Fruit fly (Drosophila melanogaster) whole organism, embryonic: Measurements from ENCODE around the gene CG17029.

ENCODE experiments used
- Ada2b ChIP-seq: fragments of 200-800 bp; sonication (Bioruptor generic); IDR thresholded peaks from 2 replicates; pipeline ENCODE4 v1.3.6; 2022; ENCODE audit warnings: missing biosample characterization, missing genetic modification characterization
- CG10431 ChIP-seq: fragments of 200-800 bp; sonication (Bioruptor generic); optimal IDR thresholded peaks from 3 replicates; lab custom pipeline; 2018; ENCODE audit warnings: missing biosample characterization, mild to moderate bottlenecking, missing genetic modification characterization
- CG11723 ChIP-seq: fragments of 200-800 bp; sonication (Bioruptor generic); optimal IDR thresholded peaks from 2 replicates; lab custom pipeline; 2017; ENCODE audit warnings: missing biosample characterization, mild to moderate bottlenecking, missing genetic modification characterization
- CG12299 ChIP-seq: fragments of 200-800 bp; sonication (Bioruptor generic); optimal IDR thresholded peaks from 2 replicates; lab custom pipeline; 2018; ENCODE audit warnings: missing biosample characterization, mild to moderate bottlenecking, missing genetic modification characterization
- CG1233 ChIP-seq: fragments of 200-800 bp; sonication (Bioruptor generic); optimal IDR thresholded peaks from 4 replicates; lab custom pipeline; 2018; ENCODE audit warnings: missing biosample characterization, mild to moderate bottlenecking, missing genetic modification characterization
- CG12391 ChIP-seq: fragments of 200-800 bp; sonication (Bioruptor generic); optimal IDR thresholded peaks from 3 replicates; lab custom pipeline; 2018; ENCODE audit warnings: missing biosample characterization, mild to moderate bottlenecking, missing genetic modification characterization, moderate library complexity
- CG15514 ChIP-seq: fragments of 200-800 bp; sonication (Bioruptor generic); optimal IDR thresholded peaks from 3 replicates; lab custom pipeline; 2017; ENCODE audit warnings: missing biosample characterization, missing genetic modification characterization, mild to moderate bottlenecking, moderate library complexity, missing genetic modification reagents
- CG17568 ChIP-seq: fragments of 200-800 bp; sonication (Bioruptor generic); optimal IDR thresholded peaks from 2 replicates; lab custom pipeline; 2018; ENCODE audit warnings: missing biosample characterization, mild to moderate bottlenecking, missing genetic modification characterization, moderate library complexity
- CG18262 ChIP-seq: fragments of 200-800 bp; optimal IDR thresholded peaks from 3 replicates; lab custom pipeline; 2019; ENCODE audit warnings: missing biosample characterization, mild to moderate bottlenecking, missing genetic modification characterization, moderate library complexity
- CG18764 ChIP-seq: fragments of 200-800 bp; sonication (Bioruptor generic); optimal IDR thresholded peaks from 3 replicates; lab custom pipeline; 2016; ENCODE audit warnings: missing biosample characterization, missing genetic modification characterization
- CG2116 ChIP-seq: fragments of 200-800 bp; sonication (Bioruptor generic); optimal IDR thresholded peaks from 3 replicates; lab custom pipeline; 2018; ENCODE audit warnings: missing biosample characterization, mild to moderate bottlenecking, missing genetic modification characterization
- CG2712 ChIP-seq: fragments of 200-800 bp; optimal IDR thresholded peaks from 3 replicates; lab custom pipeline; 2019; ENCODE audit warnings: missing biosample characterization, mild to moderate bottlenecking, missing genetic modification characterization, moderate library complexity
- CG30431 ChIP-seq: fragments of 200-800 bp; sonication (Bioruptor generic); optimal IDR thresholded peaks from 2 replicates; lab custom pipeline; 2017; ENCODE audit warnings: missing biosample characterization, missing genetic modification characterization
- CG4282 ChIP-seq: fragments of 200-800 bp; sonication (Bioruptor generic); optimal IDR thresholded peaks from 2 replicates; lab custom pipeline; 2016; ENCODE audit warnings: missing biosample characterization, missing genetic modification characterization
- CG5180 ChIP-seq: fragments of 200-800 bp; sonication (Bioruptor generic); optimal IDR thresholded peaks from 3 replicates; lab custom pipeline; 2017; ENCODE audit warnings: missing biosample characterization, missing genetic modification characterization, mild to moderate bottlenecking, moderate library complexity, missing genetic modification reagents
- CG5245 ChIP-seq: fragments of 200-800 bp; sonication (Bioruptor generic); optimal IDR thresholded peaks from 3 replicates; lab custom pipeline; 2016; ENCODE audit warnings: missing biosample characterization, missing genetic modification characterization
- CG6175 ChIP-seq: fragments of 200-800 bp; sonication (Bioruptor generic); IDR thresholded peaks from 3 replicates; pipeline ENCODE4 v1.3.6; 2022; ENCODE audit warnings: missing biosample characterization, missing genetic modification characterization
- CG7556 ChIP-seq: fragments of 200-800 bp; sonication (Bioruptor generic); optimal IDR thresholded peaks from 2 replicates; lab custom pipeline; 2017; ENCODE audit warnings: missing biosample characterization, mild to moderate bottlenecking, missing genetic modification characterization
- CG8924 ChIP-seq: fragments of 200-800 bp; optimal IDR thresholded peaks from 3 replicates; lab custom pipeline; 2019; ENCODE audit warnings: missing biosample characterization, mild to moderate bottlenecking, missing genetic modification characterization, moderate library complexity
- CG8944 ChIP-seq: fragments of 200-800 bp; sonication (Bioruptor generic); optimal IDR thresholded peaks from 3 replicates; lab custom pipeline; 2016; ENCODE audit warnings: missing biosample characterization, missing genetic modification characterization
- CHES-1-like ChIP-seq: fragments of 200-800 bp; sonication (Bioruptor generic); optimal IDR thresholded peaks from 2 replicates; lab custom pipeline; 2016; ENCODE audit warnings: missing biosample characterization, missing genetic modification characterization
- Camta ChIP-seq: fragments of 200-800 bp; sonication (Bioruptor generic); optimal IDR thresholded peaks from 2 replicates; lab custom pipeline; 2016; ENCODE audit warnings: missing biosample characterization, missing genetic modification characterization
- Dbx ChIP-seq: fragments of 200-800 bp; sonication (Bioruptor generic); IDR thresholded peaks from 3 replicates; pipeline ENCODE4 v1.3.6; 2022; ENCODE audit warnings: missing biosample characterization, missing genetic modification characterization
- Oaz ChIP-seq: fragments of 200-800 bp; sonication (Bioruptor generic); IDR thresholded peaks from 2 replicates; pipeline ENCODE4 v1.3.6; 2022; ENCODE audit warnings: missing biosample characterization, missing genetic modification characterization
- Opbp ChIP-seq: fragments of 200-800 bp; sonication (Bioruptor generic); IDR thresholded peaks from 3 replicates; pipeline ENCODE4 v1.3.6; 2022; ENCODE audit warnings: missing biosample characterization, missing genetic modification characterization; ENCODE audit not compliant: partially characterized antibody
- TFAM ChIP-seq: fragments of 200-800 bp; sonication (Bioruptor generic); optimal IDR thresholded peaks from 2 replicates; lab custom pipeline; 2017; ENCODE audit warnings: missing biosample characterization, missing genetic modification characterization, inconsistent platforms
- Xbp1 ChIP-seq: fragments of 200-800 bp; sonication (Bioruptor generic); optimal IDR thresholded peaks from 3 replicates; lab custom pipeline; 2016; ENCODE audit warnings: missing biosample characterization, mild to moderate bottlenecking, missing genetic modification characterization
- bowl ChIP-seq: fragments of 200-800 bp; sonication (Bioruptor generic); IDR thresholded peaks from 2 replicates; pipeline ENCODE4 v1.3.6; 2022; ENCODE audit warnings: missing biosample characterization, missing genetic modification characterization
- bsh ChIP-seq, 2 experiments: fragments of 200-800 bp; sonication (Bioruptor generic); optimal IDR thresholded peaks; 2 replicates each; lab custom pipeline; 2017 to 2018; ENCODE audit warnings: mild to moderate bottlenecking in 2 of 2, missing biosample characterization in 2 of 2, missing genetic modification characterization in 2 of 2, moderate library complexity in 1 of 2
- cas ChIP-seq: fragments of 200-800 bp; sonication (Bioruptor generic); IDR thresholded peaks from 2 replicates; pipeline ENCODE4 v1.3.6; 2022; ENCODE audit warnings: missing biosample characterization, missing genetic modification characterization
- cato ChIP-seq: fragments of 200-800 bp; sonication (Bioruptor generic); optimal IDR thresholded peaks from 2 replicates; lab custom pipeline; 2016; ENCODE audit warnings: missing biosample characterization, missing genetic modification characterization, borderline replicate concordance
- crol ChIP-seq: fragments of 200-800 bp; sonication (Bioruptor generic); IDR thresholded peaks from 2 replicates; pipeline ENCODE4 v1.3.6; 2022; ENCODE audit warnings: missing biosample characterization, missing genetic modification characterization
- da ChIP-seq: fragments of 200-800 bp; sonication (Bioruptor generic); optimal IDR thresholded peaks from 2 replicates; lab custom pipeline; 2016; ENCODE audit warnings: missing biosample characterization, missing genetic modification characterization
- dati ChIP-seq: fragments of 200-800 bp; sonication (Bioruptor generic); IDR thresholded peaks from 2 replicates; pipeline ENCODE4 v1.3.6; 2022; ENCODE audit warnings: missing biosample characterization, missing genetic modification characterization
- dmrt11E ChIP-seq: fragments of 200-800 bp; sonication (Bioruptor generic); optimal IDR thresholded peaks from 3 replicates; lab custom pipeline; 2018; ENCODE audit warnings: missing biosample characterization, mild to moderate bottlenecking, missing genetic modification characterization, moderate library complexity
- gem ChIP-seq: fragments of 200-800 bp; sonication (Bioruptor generic); optimal IDR thresholded peaks from 2 replicates; lab custom pipeline; 2019; ENCODE audit warnings: missing biosample characterization, mild to moderate bottlenecking, missing genetic modification characterization, moderate library complexity
- gfzf ChIP-seq: fragments of 200-800 bp; sonication (Bioruptor generic); optimal IDR thresholded peaks from 2 replicates; lab custom pipeline; 2016; ENCODE audit warnings: missing biosample characterization, mild to moderate bottlenecking, missing genetic modification characterization, moderate library complexity
- gro ChIP-seq: fragments of 200-800 bp; sonication (Bioruptor generic); optimal IDR thresholded peaks from 2 replicates; lab custom pipeline; 2016; ENCODE audit warnings: missing biosample characterization, missing genetic modification characterization
- ind ChIP-seq: fragments of 200-800 bp; sonication (Bioruptor generic); optimal IDR thresholded peaks from 3 replicates; lab custom pipeline; 2016; ENCODE audit warnings: missing biosample characterization, missing genetic modification characterization
- kni ChIP-seq: fragments of 200-800 bp; sonication (Bioruptor generic); optimal IDR thresholded peaks from 3 replicates; lab custom pipeline; 2017; ENCODE audit warnings: mild to moderate bottlenecking, missing biosample characterization, missing genetic modification reagents, missing genetic modification characterization
- onecut ChIP-seq: fragments of 200-800 bp; sonication (Bioruptor generic); IDR thresholded peaks from 2 replicates; pipeline ENCODE4 v1.3.6; 2022; ENCODE audit warnings: missing biosample characterization, missing genetic modification characterization
- otp ChIP-seq: fragments of 200-800 bp; sonication (Bioruptor generic); IDR thresholded peaks from 3 replicates; pipeline ENCODE4, ENCODE4 v1.3.6; 2022; ENCODE audit warnings: missing biosample characterization, missing genetic modification characterization
- p53 ChIP-seq: fragments of 200-800 bp; sonication (Bioruptor generic); optimal IDR thresholded peaks from 2 replicates; lab custom pipeline; 2016; ENCODE audit warnings: missing biosample characterization, missing genetic modification characterization
- pros ChIP-seq: fragments of 200-800 bp; sonication (Bioruptor generic); optimal IDR thresholded peaks from 3 replicates; lab custom pipeline; 2019; ENCODE audit warnings: missing biosample characterization, mild to moderate bottlenecking, missing genetic modification characterization, moderate library complexity
- rib ChIP-seq: fragments of 200-800 bp; sonication (Bioruptor generic); IDR thresholded peaks from 2 replicates; pipeline ENCODE4 v1.3.6; 2022; ENCODE audit warnings: missing biosample characterization, missing genetic modification characterization
- seq ChIP-seq: fragments of 200-800 bp; sonication (Bioruptor generic); IDR thresholded peaks from 2 replicates; pipeline ENCODE4 v1.3.6; 2022; ENCODE audit warnings: missing biosample characterization, missing genetic modification characterization
- sna ChIP-seq: fragments of 200-800 bp; sonication (Bioruptor generic); IDR thresholded peaks from 2 replicates; pipeline ENCODE4 v1.3.6; 2022; ENCODE audit warnings: missing biosample characterization, missing genetic modification characterization; ENCODE audit not compliant: partially characterized antibody
- sqz ChIP-seq: fragments of 200-800 bp; sonication (Bioruptor generic); optimal IDR thresholded peaks from 3 replicates; lab custom pipeline; 2018; ENCODE audit warnings: missing biosample characterization, mild to moderate bottlenecking, missing genetic modification characterization
- trem ChIP-seq: fragments of 200-800 bp; optimal IDR thresholded peaks from 3 replicates; lab custom pipeline; 2019; ENCODE audit warnings: missing biosample characterization, mild to moderate bottlenecking, missing genetic modification characterization, moderate library complexity

CG17029 gene

dm6 chr3L:16026065-16026789, 49.6 kb downstream of the CG17029 start (continued):
- no peak for TF ChIP-seq CG5245 (GFP tag; lab: Kevin White, UChicago)
- no peak for TF ChIP-seq gfzf (GFP tag; lab: Kevin White, UChicago)
- peak; percentile 80 for TF ChIP-seq sqz (GFP tag; lab: Kevin White, UChicago)
- TF ChIP-seq Camta = peak; percentile 55
- no peak for TF ChIP-seq Oaz (GFP tag; lab: Robert Waterston, UW)
- no peak for TF ChIP-seq dati (GFP tag; lab: Robert Waterston, UW)
- peak; percentile 40 for TF ChIP-seq CG18262 (tag; lab: Kevin White, UChicago)
- peak; percentile 18 for TF ChIP-seq da
- peak; percentile 72 for TF ChIP-seq dmrt11E (tag; lab: Kevin White, UChicago)
- peak; percentile 27 for TF ChIP-seq p53 (GFP tag; lab: Kevin White, UChicago)
- no peak for TF ChIP-seq Xbp1 (GFP tag; lab: Kevin White, UChicago)
- no peak for TF ChIP-seq CG30431 (GFP tag; lab: Kevin White, UChicago)
- TF ChIP-seq gro (GFP tag; lab: Kevin White, UChicago) = peak; percentile 47
- TF ChIP-seq onecut (GFP tag; lab: Robert Waterston, UW) = peak; percentile 68
- TF ChIP-seq seq (GFP tag; lab: Robert Waterston, UW) = peak; percentile 48; the same call in 1 of the 2 replicates
- TF ChIP-seq rib = peak; percentile 67
- TF ChIP-seq bsh (GFP tag; optimal IDR thresholded peaks at IDR 0.05; lab: Kevin White, UChicago) = peak in 1 of 2 experiments; percentile 77
- peak; percentile 26 for TF ChIP-seq CG12391 (tag; lab: Kevin White, UChicago)
- peak; percentile 68 for TF ChIP-seq CG1233
- TF ChIP-seq Opbp (GFP tag; lab: Robert Waterston, UW) = 0 out of 3 replicates have a peak, but pooled peaks have one; percentile 30
- TF ChIP-seq CG17568 (GFP tag; lab: Kevin White, UChicago) = peak; percentile 77
- peak; percentile 80 for TF ChIP-seq CHES-1-like (GFP tag; lab: Kevin White, UChicago)
- peak; percentile 58 for TF ChIP-seq CG18764 (GFP tag; lab: Kevin White, UChicago)
- peak; percentile 45; the same call in 1 of the 2 replicates for TF ChIP-seq crol (GFP tag; lab: Robert Waterston, UW)
- peak; percentile 48 for TF ChIP-seq CG8944
- TF ChIP-seq bowl (GFP tag; lab: Robert Waterston, UW) = peak; percentile 79
- no peak for TF ChIP-seq sna (GFP tag; lab: Robert Waterston, UW)
- TF ChIP-seq ind (GFP tag; lab: Kevin White, UChicago) = peak; percentile 6
- TF ChIP-seq trem = peak; percentile 8
- peak; percentile 55 for TF ChIP-seq CG15514 (GFP tag; lab: Kevin White, UChicago)
- peak; percentile 83 for TF ChIP-seq CG10431
- TF ChIP-seq TFAM (GFP tag; lab: Kevin White, UChicago) = no peak
- peak; percentile 80; the same call in 1 of the 3 replicates for TF ChIP-seq otp (GFP tag; lab: Robert Waterston, UW)
- TF ChIP-seq CG7556 = peak; percentile 36
- TF ChIP-seq CG12299 (tag; lab: Kevin White, UChicago) = peak; percentile 63
- peak; percentile 53 for TF ChIP-seq CG5180 (GFP tag; lab: Kevin White, UChicago)
- TF ChIP-seq CG8924 (tag; lab: Kevin White, UChicago) = peak; percentile 54
- TF ChIP-seq CG2116 (GFP tag; lab: Kevin White, UChicago) = peak; percentile 36
- peak; percentile 94 for TF ChIP-seq kni (GFP tag; lab: Kevin White, UChicago)
- TF ChIP-seq Dbx (GFP tag; lab: Robert Waterston, UW) = peak; percentile 54; the same call in 1 of the 3 replicates
- TF ChIP-seq cas = no peak
- peak; percentile 39 for TF ChIP-seq CG4282 (GFP tag; lab: Kevin White, UChicago)
- peak; percentile 56 for TF ChIP-seq pros
- peak; percentile 78 for TF ChIP-seq CG11723
- peak; percentile 45 for TF ChIP-seq cato (GFP tag; lab: Kevin White, UChicago)
- TF ChIP-seq gem (tag; lab: Kevin White, UChicago) = peak; percentile 60
- peak; percentile 89 for TF ChIP-seq CG6175 (GFP tag; lab: Robert Waterston, UW)
- TF ChIP-seq CG2712 (tag; lab: Kevin White, UChicago) = peak; percentile 53
- TF ChIP-seq Ada2b = peak; percentile 25; the same call in 1 of the 2 replicates
